Fruit fly (Drosophila melanogaster): ENCODE measurements around the gene Mocs2A.

The Mocs2A gene

DNA sequence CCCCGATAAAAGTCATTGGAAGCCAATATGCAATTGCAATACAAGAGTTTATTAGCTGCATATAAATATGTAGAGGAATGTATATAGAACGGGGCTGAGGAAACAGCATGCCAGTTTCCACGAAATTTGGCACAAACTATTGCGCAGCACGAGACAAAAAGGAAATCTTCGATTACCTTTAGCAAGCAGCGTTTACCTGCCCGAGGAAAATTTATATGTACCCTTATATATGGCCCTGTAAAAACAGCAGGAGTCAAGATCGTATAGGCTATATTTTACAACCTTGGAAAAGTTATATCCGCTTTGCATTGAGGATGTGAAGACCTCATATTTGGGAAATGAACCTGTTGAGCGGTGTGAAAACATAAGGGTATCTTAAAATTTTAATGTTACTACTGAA is 45.2 kb upstream of the Mocs2A start:
- no peak for TF ChIP-seq dsf (GFP tag; optimal IDR thresholded peaks at IDR 0.05; ENCODE audit: borderline replicate concordance)
- TF ChIP-seq HLH106 (tag; optimal IDR thresholded peaks at IDR 0.05): no peak
- TF ChIP-seq dmrt93B (GFP tag; optimal IDR thresholded peaks at IDR 0.05): no peak
- TF ChIP-seq Mio (GFP tag; optimal IDR thresholded peaks at IDR 0.05): no peak
- no peak for TF ChIP-seq CrebA (GFP tag; optimal IDR thresholded peaks at IDR 0.05; ENCODE audit: borderline replicate concordance)
- TF ChIP-seq rgr (GFP tag; optimal IDR thresholded peaks at IDR 0.05): no peak
- TF ChIP-seq fru (GFP tag; optimal IDR thresholded peaks at IDR 0.05): no peak
- TF ChIP-seq Vsx2 (GFP tag; optimal IDR thresholded peaks at IDR 0.05; ENCODE audit: partially characterized antibody): no peak
- TF ChIP-seq jim (GFP tag; optimal IDR thresholded peaks at IDR 0.05): no peak
- no peak for TF ChIP-seq brk (GFP tag; optimal IDR thresholded peaks at IDR 0.05)
- TF ChIP-seq woc (GFP tag; optimal IDR thresholded peaks at IDR 0.05): no peak
- no peak for TF ChIP-seq N (GFP tag; optimal IDR thresholded peaks at IDR 0.05)
- TF ChIP-seq br (GFP tag; optimal IDR thresholded peaks at IDR 0.05): no peak
- no peak for TF ChIP-seq CG9705 (GFP tag; optimal IDR thresholded peaks at IDR 0.05)

DNA sequence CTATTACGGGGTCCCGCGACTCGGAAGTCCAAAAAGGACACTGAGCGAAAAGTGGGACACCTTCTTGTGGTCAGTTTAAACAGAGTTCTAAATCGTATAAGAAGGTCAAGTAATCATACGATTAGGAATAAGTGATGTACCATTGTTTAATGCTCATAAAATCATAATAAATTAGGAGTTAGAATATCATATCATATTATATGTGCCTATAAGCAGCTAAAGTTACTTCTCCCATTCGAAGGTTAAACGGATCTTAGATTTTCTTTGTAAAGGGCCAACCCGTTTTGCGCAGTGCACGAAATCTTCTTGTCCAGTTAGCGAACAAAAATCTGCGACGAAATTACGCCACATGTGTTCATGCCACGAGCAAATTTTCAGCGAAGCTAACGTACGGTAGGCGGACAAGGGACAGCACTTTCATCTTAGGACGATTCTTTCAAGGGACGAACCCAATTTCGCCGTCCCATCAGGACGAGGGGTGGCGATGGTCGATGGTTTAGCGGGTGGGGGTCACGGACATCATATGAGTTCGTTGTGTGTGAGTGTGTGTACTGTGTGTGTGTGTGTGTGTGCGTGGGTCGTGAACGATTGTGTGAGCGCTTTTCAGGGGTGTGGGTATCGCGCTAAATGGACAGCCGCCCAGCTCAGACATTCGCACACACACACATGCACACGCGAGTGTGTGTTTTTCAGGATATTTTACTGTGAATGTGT is 41.3 kb upstream of the Mocs2A start:
- TF ChIP-seq Hnf4 (GFP tag; optimal IDR thresholded peaks at IDR 0.05) (no peak), Jra (GFP tag; optimal IDR thresholded peaks at IDR 0.05) (no peak), CG9705 (GFP tag; optimal IDR thresholded peaks at IDR 0.05) (no peak), Hr83 (GFP tag; optimal IDR thresholded peaks at IDR 0.05; ENCODE audit: poor library complexity, severe bottlenecking) (no peak), Dif (GFP tag; optimal IDR thresholded peaks at IDR 0.05; ENCODE audit: partially characterized antibody) (no peak), Hr78 (GFP tag; optimal IDR thresholded peaks at IDR 0.05) (no peak), lola (GFP tag; optimal IDR thresholded peaks at IDR 0.05) (no peak), fru (GFP tag; optimal IDR thresholded peaks at IDR 0.05) (peak; percentile 4), OdsH (GFP tag; optimal IDR thresholded peaks at IDR 0.05) (no peak), h (GFP tag; optimal IDR thresholded peaks at IDR 0.05) (no peak), dl (GFP tag; optimal IDR thresholded peaks at IDR 0.05; ENCODE audit: insufficient read depth in 1 of 2, partially characterized antibody in 2 of 2) (no peak), Sp1 (GFP tag; optimal IDR thresholded peaks at IDR 0.05) (no peak), sv (GFP tag; optimal IDR thresholded peaks at IDR 0.05) (peak; percentile 4), Dfd (GFP tag; optimal IDR thresholded peaks at IDR 0.05) (peak; percentile 36)

DNA sequence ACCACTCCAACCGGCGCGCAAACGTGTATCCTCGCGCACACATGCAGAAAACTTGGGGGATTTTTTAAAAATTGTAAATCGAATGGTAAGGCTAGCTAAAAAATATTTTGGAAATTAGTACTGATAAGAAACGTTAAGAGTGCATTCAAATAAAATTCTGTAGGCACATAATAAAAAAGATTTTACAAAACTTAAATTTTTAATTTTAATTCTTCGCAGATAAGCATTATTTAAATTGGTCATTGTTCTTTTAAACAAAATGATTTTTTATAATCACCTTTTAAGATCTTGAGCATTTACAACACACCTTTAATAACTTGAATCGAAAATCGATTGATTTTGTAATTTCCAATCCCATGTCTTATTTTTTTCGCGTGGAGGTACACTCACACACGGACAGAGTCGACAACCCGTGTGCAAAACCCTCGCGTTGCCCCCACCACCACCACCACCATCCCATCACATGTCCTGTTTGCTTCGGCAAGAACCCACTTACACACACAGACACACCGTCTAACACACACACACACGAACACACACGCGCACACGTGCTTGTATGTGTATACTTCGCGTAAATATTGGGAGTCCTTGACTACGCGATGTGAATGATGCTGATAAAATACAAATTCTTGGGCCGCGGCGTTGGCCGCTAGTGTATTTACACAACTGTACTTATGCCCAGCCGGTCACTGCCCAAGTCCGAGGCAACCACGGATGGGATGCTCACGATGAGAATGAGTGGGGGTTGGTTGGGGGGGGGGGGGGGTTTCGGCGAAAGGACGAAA is 40.4 kb upstream of the Mocs2A start:
- TF ChIP-seq fru (GFP tag; optimal IDR thresholded peaks at IDR 0.05) (peak; percentile 21), lola (GFP tag; optimal IDR thresholded peaks at IDR 0.05) (no peak), foxo (GFP tag; optimal IDR thresholded peaks at IDR 0.05) (peak in 1 of 2 experiments; percentile 16)

DNA sequence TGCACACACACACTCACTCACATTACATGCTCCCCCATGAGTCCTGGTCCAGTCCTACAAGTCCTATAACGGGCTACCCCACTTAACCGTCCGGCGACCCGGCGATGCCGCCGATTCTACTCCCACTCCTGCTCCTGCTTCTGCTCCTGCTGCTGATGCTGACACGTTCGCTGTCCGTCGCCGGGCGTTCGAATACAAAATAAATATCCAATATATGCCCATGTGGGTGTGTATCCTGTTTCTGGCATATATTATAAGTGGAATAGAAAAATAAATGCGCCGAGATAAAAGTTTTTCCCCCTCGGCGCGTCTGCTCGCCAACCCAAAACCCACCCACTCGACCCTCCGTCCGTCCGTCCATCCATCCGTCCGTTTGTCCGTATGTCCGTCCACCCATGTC is 39.6 kb upstream of the Mocs2A start:
- TF ChIP-seq N (GFP tag; optimal IDR thresholded peaks at IDR 0.05) (no peak), br (GFP tag; optimal IDR thresholded peaks at IDR 0.05) (no peak), Abd-B (GFP tag; optimal IDR thresholded peaks at IDR 0.05) (no peak), CG32264 (GFP tag; optimal IDR thresholded peaks at IDR 0.05) (no peak), tai (GFP tag; optimal IDR thresholded peaks at IDR 0.05) (no peak), sage (GFP tag; optimal IDR thresholded peaks at IDR 0.05) (no peak), psq (GFP tag; optimal IDR thresholded peaks at IDR 0.05) (no peak)
